Worm (Caenorhabditis elegans) whole organism, mixed stage, embryonic: ENCODE results near the gene srd-34.

Experiments
- M03D4.4 ChIP-seq: sonication (generic microtip); optimal IDR thresholded peaks from 2 replicates; lab custom pipeline; 2017; ENCODE audit warnings: mild to moderate bottlenecking, missing genetic modification characterization, missing compliant biosample characterization
- ham-2 ChIP-seq: fragments of 200-800 bp; sonication (Bioruptor generic); optimal IDR thresholded peaks from 2 replicates; lab custom pipeline; 2018; ENCODE audit warnings: mild to moderate bottlenecking, missing genetic modification characterization, missing compliant biosample characterization
- nhr-28 ChIP-seq: fragments of 150-350 bp; optimal IDR thresholded peaks from 2 replicates; lab custom pipeline; 2014; ENCODE audit warnings: missing biosample characterization, missing genetic modification characterization
- unc-62 ChIP-seq: fragments of 150-350 bp; optimal IDR thresholded peaks from 2 replicates; lab custom pipeline; 2014; ENCODE audit warnings: missing biosample characterization, missing genetic modification reagents, missing genetic modification characterization

ce11 chrV:10589774-10590528, 41.1 kb upstream of the srd-34 start, which contains the start of gene ttr-23:
- no peak for TF ChIP-seq nhr-28
- no peak for TF ChIP-seq M03D4.4 (tag; lab: Kevin White, UChicago)
- TF ChIP-seq unc-62 = no peak
- TF ChIP-seq ham-2 = no peak
